Fruit fly (Drosophila melanogaster): ENCODE measurements around the gene CG5787.

The CG5787 gene

DNA sequence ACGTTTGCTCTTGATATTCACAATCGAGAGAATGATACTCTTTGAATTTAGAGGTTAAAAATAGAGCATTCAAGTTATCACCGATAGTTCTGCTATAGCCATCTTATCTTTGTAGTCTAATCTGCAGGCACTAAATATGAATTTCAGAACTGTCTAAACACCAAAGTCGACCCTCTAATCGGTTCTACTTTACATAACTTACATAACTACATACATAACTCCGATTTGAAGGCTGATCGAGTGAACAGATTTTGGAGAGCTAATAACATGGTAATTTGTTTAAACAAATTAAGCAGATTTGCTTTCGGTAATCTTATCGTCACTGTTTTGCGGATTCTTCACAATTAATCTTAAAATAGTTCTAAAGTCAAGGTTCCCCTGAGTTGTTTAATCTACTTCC lies 11.3 kb downstream of the CG5787 start:
- TF ChIP-seq ind (GFP tag; optimal IDR thresholded peaks at IDR 0.05) (no peak), pros (GFP tag; optimal IDR thresholded peaks at IDR 0.05) (no peak), Usf (GFP tag; optimal IDR thresholded peaks at IDR 0.05) (no peak), dimm (GFP tag; IDR thresholded peaks at IDR 0.05) (no peak), CG5245 (GFP tag; optimal IDR thresholded peaks at IDR 0.05) (no peak), CG13775 (GFP tag; optimal IDR thresholded peaks at IDR 0.05) (no peak), yki (optimal IDR thresholded peaks at IDR 0.05) (no peak), CG18764 (GFP tag; optimal IDR thresholded peaks at IDR 0.05) (no peak), row (GFP tag; IDR thresholded peaks at IDR 0.05) (no peak), CG2199 (GFP tag; IDR thresholded peaks at IDR 0.05) (no peak), Dfd (GFP tag; optimal IDR thresholded peaks at IDR 0.05) (no peak), tll (GFP tag; optimal IDR thresholded peaks at IDR 0.05) (no peak), CG1647 (GFP tag; optimal IDR thresholded peaks at IDR 0.05) (no peak), CG2116 (GFP tag; optimal IDR thresholded peaks at IDR 0.05) (no peak), ATbp (GFP tag; optimal IDR thresholded peaks at IDR 0.05) (no peak), CG31388 (GFP tag; optimal IDR thresholded peaks at IDR 0.05) (no peak), Lpt (GFP tag; optimal IDR thresholded peaks at IDR 0.05) (no peak), Taf1 (GFP tag; IDR thresholded peaks at IDR 0.05) (no peak), CG16863 (GFP tag; optimal IDR thresholded peaks at IDR 0.05) (no peak), CG12744 (GFP tag; optimal IDR thresholded peaks at IDR 0.05) (no peak), E2f1 (GFP tag; IDR thresholded peaks at IDR 0.05) (no peak), mld (GFP tag; IDR thresholded peaks at IDR 0.05; ENCODE audit: partially characterized antibody) (no peak), grau (tag; optimal IDR thresholded peaks at IDR 0.05) (no peak), CG15073 (GFP tag; optimal IDR thresholded peaks at IDR 0.05) (no peak), pho (GFP tag; optimal IDR thresholded peaks at IDR 0.05) (no peak), sug (tag; optimal IDR thresholded peaks at IDR 0.05) (peak; percentile 48), CG4328 (GFP tag; optimal IDR thresholded peaks at IDR 0.05) (no peak), CG2202 (tag; optimal IDR thresholded peaks at IDR 0.05) (no peak), HLH3B (GFP tag; IDR thresholded peaks at IDR 0.05) (no peak), CrebB (tag; optimal IDR thresholded peaks at IDR 0.05) (no peak), CG15696 (tag; optimal IDR thresholded peaks at IDR 0.05) (no peak), cg (GFP tag; optimal IDR thresholded peaks at IDR 0.05) (no peak), trem (tag; optimal IDR thresholded peaks at IDR 0.05) (no peak), CG7372 (GFP tag; IDR thresholded peaks at IDR 0.05) (no peak), Bteb2 (GFP tag; optimal IDR thresholded peaks at IDR 0.05) (no peak), mirr (GFP tag; optimal IDR thresholded peaks at IDR 0.05) (peak; percentile 42), CG4404 (GFP tag; IDR thresholded peaks at IDR 0.05) (no peak), Doc3 (GFP tag; IDR thresholded peaks at IDR 0.05; ENCODE audit: partially characterized antibody) (no peak), D19A (tag; optimal IDR thresholded peaks at IDR 0.05) (no peak), Pdp1 (GFP tag; optimal IDR thresholded peaks at IDR 0.05) (peak in 1 of 2 experiments; percentile 81), CG10366 (GFP tag; IDR thresholded peaks at IDR 0.05) (no peak), grn (GFP tag; optimal IDR thresholded peaks at IDR 0.05) (peak; percentile 46), amos (GFP tag; IDR thresholded peaks at IDR 0.05; ENCODE audit: partially characterized antibody) (no peak), exex (tag; optimal IDR thresholded peaks at IDR 0.05) (peak; percentile 88), CG8290 (GFP tag; optimal IDR thresholded peaks at IDR 0.05) (no peak), CG8290 (tag; optimal IDR thresholded peaks at IDR 0.05) (no peak), CG9817 (tag; optimal IDR thresholded peaks at IDR 0.05) (no peak), CG34376 (GFP tag; optimal IDR thresholded peaks at IDR 0.05) (peak; percentile 24), Kr (GFP tag; optimal IDR thresholded peaks at IDR 0.05) (no peak)

Measured in whole organism, embryonic.